Worm (Caenorhabditis elegans) whole organism, L2 larva: ENCODE measurements around the gene clec-229.

Experiments used
- C34F6.9 ChIP-seq: fragments of 150-350 bp; optimal IDR thresholded peaks from 2 replicates; lab custom pipeline; 2014; ENCODE audit warnings: missing biosample characterization, missing genetic modification characterization
- aly-2 ChIP-seq: fragments of 150-350 bp; optimal IDR thresholded peaks from 2 replicates; lab custom pipeline; 2014; ENCODE audit warnings: missing biosample characterization, missing genetic modification characterization
- ama-1 ChIP-seq: fragments of 150-350 bp; optimal IDR thresholded peaks from 2 replicates; lab custom pipeline; 2018; ENCODE audit warnings: inconsistent platforms
- ceh-82 ChIP-seq: fragments of 150-350 bp; optimal IDR thresholded peaks from 2 replicates; lab custom pipeline; 2014; ENCODE audit warnings: missing biosample characterization, missing genetic modification characterization
- fos-1 ChIP-seq: fragments of 150-350 bp; optimal IDR thresholded peaks from 2 replicates; lab custom pipeline; 2014; ENCODE audit warnings: missing biosample characterization, missing genetic modification characterization
- lin-13 ChIP-seq: fragments of 150-350 bp; optimal IDR thresholded peaks from 2 replicates; lab custom pipeline; 2014; ENCODE audit warnings: missing biosample characterization, missing genetic modification reagents, missing genetic modification characterization
- lsy-2 ChIP-seq, 2 experiments: fragments of 150-350 bp in 1 of 2; sonication (generic microtip) in 1 of 2; optimal IDR thresholded peaks; 2 replicates each; lab custom pipeline; 2014 to 2017; ENCODE audit warnings: missing biosample characterization in 2 of 2, missing genetic modification characterization in 2 of 2
- mdl-1 ChIP-seq, 2 experiments: fragments of 150-350 bp in 1 of 2; sonication (generic microtip) in 1 of 2; optimal IDR thresholded peaks; 2 replicates each; lab custom pipeline; 2017; ENCODE audit warnings: missing biosample characterization in 2 of 2, missing genetic modification characterization in 2 of 2
- nhr-12 ChIP-seq: fragments of 150-350 bp; optimal IDR thresholded peaks from 2 replicates; lab custom pipeline; 2014; ENCODE audit warnings: missing biosample characterization, missing genetic modification characterization
- unc-62 ChIP-seq: fragments of 150-350 bp; optimal IDR thresholded peaks from 2 replicates; lab custom pipeline; 2014; ENCODE audit warnings: missing biosample characterization, missing genetic modification reagents, missing genetic modification characterization
- ztf-11 ChIP-seq: sonication (generic microtip); optimal IDR thresholded peaks from 2 replicates; lab custom pipeline; 2017; ENCODE audit warnings: missing biosample characterization, missing genetic modification characterization
- ztf-4 ChIP-seq: fragments of 150-350 bp; optimal IDR thresholded peaks from 2 replicates; lab custom pipeline; 2014; ENCODE audit warnings: missing biosample characterization, missing genetic modification characterization

ce11 chrV:15384733-15385132, 43.4 kb upstream of the clec-229 start, which contains the start of gene str-102:
- TF ChIP-seq nhr-12 (tag; lab: Kevin White, UChicago) (no peak), ceh-82 (tag; lab: Kevin White, UChicago) (no peak), fos-1 (no peak), ama-1 (lab: Kevin White, UChicago) (no peak), lin-13 (GFP tag; lab: Kevin White, UChicago) (no peak), unc-62 (no peak), C34F6.9 (tag; lab: Kevin White, UChicago) (no peak), mdl-1 (tag; optimal IDR thresholded peaks at IDR 0.05; lab: Kevin White, UChicago) (no peak), lsy-2 (tag; optimal IDR thresholded peaks at IDR 0.05; lab: Kevin White, UChicago) (no peak), ztf-4 (tag; lab: Kevin White, UChicago) (no peak), ztf-11 (tag; lab: Kevin White, UChicago) (no peak), aly-2 (no peak)
